Fruit fly (Drosophila melanogaster) whole organism, embryonic: Measurements from ENCODE around the gene CG6738.

Experiments
- Abd-B ChIP-seq: fragments of 200-800 bp; sonication (Bioruptor generic); optimal IDR thresholded peaks from 2 replicates; lab custom pipeline; 2018; ENCODE audit warnings: missing biosample characterization, mild to moderate bottlenecking, missing genetic modification characterization, moderate library complexity
- Atf-2 ChIP-seq: fragments of 200-800 bp; sonication (Bioruptor generic); optimal IDR thresholded peaks from 2 replicates; lab custom pipeline; 2016; ENCODE audit warnings: missing biosample characterization, missing genetic modification characterization
- B-H1 ChIP-seq: fragments of 200-800 bp; sonication (Bioruptor generic); IDR thresholded peaks from 3 replicates; pipeline ENCODE4 v1.3.6; 2022; ENCODE audit warnings: missing biosample characterization, missing genetic modification characterization
- Bdp1 ChIP-seq: fragments of 200-800 bp; sonication (Bioruptor generic); optimal IDR thresholded peaks from 3 replicates; lab custom pipeline; 2016; ENCODE audit warnings: missing biosample characterization, missing genetic modification characterization
- Bgb ChIP-seq: fragments of 200-800 bp; sonication (Bioruptor generic); IDR thresholded peaks from 2 replicates; pipeline ENCODE4 v1.3.6; 2022; ENCODE audit warnings: missing biosample characterization, missing genetic modification characterization; ENCODE audit not compliant: partially characterized antibody
- Bteb2 ChIP-seq: fragments of 200-800 bp; sonication (Bioruptor generic); optimal IDR thresholded peaks from 2 replicates; lab custom pipeline; 2016; ENCODE audit warnings: missing biosample characterization, missing genetic modification characterization
- CG10147 ChIP-seq: fragments of 200-800 bp; sonication (Bioruptor generic); optimal IDR thresholded peaks from 2 replicates; lab custom pipeline; 2019; ENCODE audit warnings: missing biosample characterization, mild to moderate bottlenecking, missing genetic modification characterization, moderate library complexity
- CG11723 ChIP-seq: fragments of 200-800 bp; sonication (Bioruptor generic); optimal IDR thresholded peaks from 2 replicates; lab custom pipeline; 2017; ENCODE audit warnings: missing biosample characterization, mild to moderate bottlenecking, missing genetic modification characterization
- CG12071 ChIP-seq: fragments of 200-800 bp; sonication (Bioruptor generic); optimal IDR thresholded peaks from 3 replicates; lab custom pipeline; 2018; ENCODE audit warnings: missing biosample characterization, mild to moderate bottlenecking, missing genetic modification characterization
- CG12219 ChIP-seq: fragments of 200-800 bp; sonication (Bioruptor generic); optimal IDR thresholded peaks from 3 replicates; lab custom pipeline; 2018; ENCODE audit warnings: missing biosample characterization, mild to moderate bottlenecking, missing genetic modification characterization
- CG14710 ChIP-seq: fragments of 200-800 bp; sonication (Bioruptor generic); optimal IDR thresholded peaks from 3 replicates; lab custom pipeline; 2019; ENCODE audit warnings: missing biosample characterization, mild to moderate bottlenecking, missing genetic modification characterization, moderate library complexity
- CG14965 ChIP-seq: fragments of 200-800 bp; sonication (Bioruptor generic); optimal IDR thresholded peaks from 2 replicates; lab custom pipeline; 2016; ENCODE audit warnings: missing biosample characterization, missing genetic modification characterization, borderline replicate concordance
- CG17568 ChIP-seq: fragments of 200-800 bp; sonication (Bioruptor generic); optimal IDR thresholded peaks from 2 replicates; lab custom pipeline; 2018; ENCODE audit warnings: missing biosample characterization, mild to moderate bottlenecking, missing genetic modification characterization, moderate library complexity
- CG17829 ChIP-seq: fragments of 200-800 bp; optimal IDR thresholded peaks from 2 replicates; lab custom pipeline; 2019; ENCODE audit warnings: missing biosample characterization, mild to moderate bottlenecking, missing genetic modification characterization, moderate library complexity
- CG18599 ChIP-seq: fragments of 200-800 bp; sonication (Bioruptor generic); optimal IDR thresholded peaks from 3 replicates; lab custom pipeline; 2017; ENCODE audit warnings: missing biosample characterization, missing genetic modification characterization, mild to moderate bottlenecking, moderate library complexity, missing genetic modification reagents
- CG2678 ChIP-seq: fragments of 200-800 bp; sonication (Bioruptor generic); optimal IDR thresholded peaks from 3 replicates; lab custom pipeline; 2019; ENCODE audit warnings: missing biosample characterization, mild to moderate bottlenecking, missing genetic modification characterization, moderate library complexity
- CG2875 ChIP-seq: fragments of 200-800 bp; sonication (Bioruptor generic); optimal IDR thresholded peaks from 2 replicates; lab custom pipeline; 2017; ENCODE audit warnings: missing biosample characterization, mild to moderate bottlenecking, missing genetic modification characterization, missing genetic modification reagents
- CG30403 ChIP-seq: fragments of 200-800 bp; sonication (Bioruptor generic); optimal IDR thresholded peaks from 3 replicates; lab custom pipeline; 2016; ENCODE audit warnings: missing biosample characterization, missing genetic modification characterization
- CG31388 ChIP-seq: fragments of 200-800 bp; sonication (Bioruptor generic); optimal IDR thresholded peaks from 2 replicates; lab custom pipeline; 2016; ENCODE audit warnings: missing biosample characterization, missing genetic modification characterization
- CG34376 ChIP-seq: fragments of 200-800 bp; sonication (Bioruptor generic); optimal IDR thresholded peaks from 2 replicates; lab custom pipeline; 2018; ENCODE audit warnings: missing biosample characterization, mild to moderate bottlenecking, missing genetic modification characterization
- CG3995 ChIP-seq: fragments of 200-800 bp; sonication (Bioruptor generic); optimal IDR thresholded peaks from 3 replicates; lab custom pipeline; 2016; ENCODE audit warnings: missing biosample characterization, missing genetic modification characterization
- CG4730 ChIP-seq: fragments of 200-800 bp; sonication (Bioruptor generic); IDR thresholded peaks from 2 replicates; pipeline ENCODE4 v1.3.6; 2022; ENCODE audit warnings: missing biosample characterization, missing genetic modification characterization
- CG5953 ChIP-seq: fragments of 200-800 bp; sonication (Bioruptor generic); IDR thresholded peaks from 2 replicates; pipeline ENCODE4 v1.3.6; 2022; ENCODE audit warnings: missing biosample characterization, missing genetic modification characterization
- CG6175 ChIP-seq: fragments of 200-800 bp; sonication (Bioruptor generic); IDR thresholded peaks from 3 replicates; pipeline ENCODE4 v1.3.6; 2022; ENCODE audit warnings: missing biosample characterization, missing genetic modification characterization
- CG9727 ChIP-seq: fragments of 200-800 bp; sonication (Bioruptor generic); optimal IDR thresholded peaks from 3 replicates; lab custom pipeline; 2017; ENCODE audit warnings: missing biosample characterization, mild to moderate bottlenecking, missing genetic modification characterization
- Dfd ChIP-seq, 2 experiments: fragments of >200 bp; optimal IDR thresholded peaks; 2 replicates each; lab custom pipeline; 2017; ENCODE audit warnings: missing biosample characterization in 2 of 2, missing genetic modification characterization in 2 of 2
- Fer2 ChIP-seq: fragments of 200-800 bp; sonication (Bioruptor generic); optimal IDR thresholded peaks from 2 replicates; lab custom pipeline; 2018; ENCODE audit warnings: missing biosample characterization, mild to moderate bottlenecking, missing genetic modification characterization, moderate library complexity
- Gug ChIP-seq: fragments of 200-800 bp; sonication (Bioruptor generic); IDR thresholded peaks from 4 replicates; pipeline ENCODE4 v1.3.6; 2022; ENCODE audit warnings: missing biosample characterization, missing genetic modification characterization
- Hr51 ChIP-seq, 2 experiments: fragments of 200-800 bp; sonication (Bioruptor generic); optimal IDR thresholded peaks; 2 replicates in 1 of 2; 3 replicates in 1 of 2; lab custom pipeline; 2016 to 2018; ENCODE audit warnings: missing biosample characterization in 2 of 2, missing genetic modification characterization in 2 of 2, mild to moderate bottlenecking in 1 of 2, moderate library complexity in 1 of 2
- Jarid2 ChIP-seq: fragments of 200-800 bp; sonication (Bioruptor generic); optimal IDR thresholded peaks from 3 replicates; lab custom pipeline; 2017; ENCODE audit warnings: mild to moderate bottlenecking, missing biosample characterization, missing genetic modification reagents, missing genetic modification characterization
- Lpt ChIP-seq: fragments of >200 bp; optimal IDR thresholded peaks from 2 replicates; lab custom pipeline; 2018; ENCODE audit warnings: missing biosample characterization, missing genetic modification characterization
- MBD-R2 ChIP-seq: fragments of 200-800 bp; sonication (Bioruptor generic); IDR thresholded peaks from 2 replicates; pipeline ENCODE4 v1.3.6; 2022; ENCODE audit warnings: missing biosample characterization, missing genetic modification characterization
- Mrtf ChIP-seq: fragments of 200-800 bp; sonication (Bioruptor generic); IDR thresholded peaks from 3 replicates; pipeline ENCODE4 v1.3.6; 2022; ENCODE audit warnings: missing biosample characterization, missing genetic modification characterization
- Opbp ChIP-seq: fragments of 200-800 bp; sonication (Bioruptor generic); IDR thresholded peaks from 3 replicates; pipeline ENCODE4 v1.3.6; 2022; ENCODE audit warnings: missing biosample characterization, missing genetic modification characterization; ENCODE audit not compliant: partially characterized antibody
- Taf1 ChIP-seq: fragments of 200-800 bp; sonication (Bioruptor generic); IDR thresholded peaks from 2 replicates; pipeline ENCODE4 v1.3.6; 2022; ENCODE audit warnings: missing biosample characterization, missing genetic modification characterization
- Vsx1 ChIP-seq: fragments of 200-800 bp; sonication (Bioruptor generic); optimal IDR thresholded peaks from 2 replicates; lab custom pipeline; 2017; ENCODE audit warnings: missing biosample characterization, mild to moderate bottlenecking, missing genetic modification characterization, missing genetic modification reagents
- abd-A ChIP-seq: fragments of 200-800 bp; sonication (Bioruptor generic); optimal IDR thresholded peaks from 3 replicates; lab custom pipeline; 2019; ENCODE audit warnings: missing biosample characterization, mild to moderate bottlenecking, missing genetic modification characterization, moderate library complexity
- ash1 ChIP-seq: fragments of 200-800 bp; sonication (Bioruptor generic); optimal IDR thresholded peaks from 2 replicates; lab custom pipeline; 2018; ENCODE audit warnings: missing biosample characterization, mild to moderate bottlenecking, missing genetic modification characterization
- corto ChIP-seq: fragments of 200-800 bp; sonication (Bioruptor generic); optimal IDR thresholded peaks from 2 replicates; lab custom pipeline; 2016; ENCODE audit warnings: missing biosample characterization, mild to moderate bottlenecking, missing genetic modification characterization, moderate library complexity
- crp ChIP-seq, 2 experiments: fragments of 200-800 bp; sonication (Bioruptor generic); optimal IDR thresholded peaks; 2 replicates in 1 of 2; 3 replicates in 1 of 2; lab custom pipeline; 2017; ENCODE audit warnings: missing biosample characterization in 2 of 2, missing genetic modification characterization in 2 of 2, mild to moderate bottlenecking in 1 of 2, moderate library complexity in 1 of 2
- cwo ChIP-seq: fragments of 200-800 bp; sonication (Bioruptor generic); optimal IDR thresholded peaks from 3 replicates; lab custom pipeline; 2017; ENCODE audit warnings: missing biosample characterization, missing genetic modification characterization, mild to moderate bottlenecking, moderate library complexity, missing genetic modification reagents
- dpn ChIP-seq, 2 experiments: fragments of 200-800 bp; sonication (Bioruptor generic); optimal IDR thresholded peaks; 3 replicates each; lab custom pipeline; 2016; ENCODE audit warnings: missing biosample characterization in 2 of 2, missing genetic modification characterization in 2 of 2
- fd64A ChIP-seq: fragments of 200-800 bp; sonication (Bioruptor generic); optimal IDR thresholded peaks from 3 replicates; lab custom pipeline; 2018; ENCODE audit warnings: missing biosample characterization, mild to moderate bottlenecking, missing genetic modification characterization
- gcm ChIP-seq: fragments of 200-800 bp; sonication (Bioruptor generic); optimal IDR thresholded peaks from 2 replicates; lab custom pipeline; 2019; ENCODE audit warnings: missing biosample characterization, mild to moderate bottlenecking, missing genetic modification characterization, moderate library complexity
- lilli ChIP-seq: fragments of 200-800 bp; sonication (Bioruptor generic); optimal IDR thresholded peaks from 3 replicates; lab custom pipeline; 2016; ENCODE audit warnings: missing biosample characterization, missing genetic modification characterization
- luna ChIP-seq: fragments of 200-800 bp; sonication (Bioruptor generic); optimal IDR thresholded peaks from 2 replicates; lab custom pipeline; 2016; ENCODE audit warnings: missing biosample characterization, missing genetic modification characterization
- maf-S ChIP-seq: fragments of 200-800 bp; sonication (Bioruptor generic); optimal IDR thresholded peaks from 2 replicates; lab custom pipeline; 2016; ENCODE audit warnings: missing biosample characterization, missing genetic modification characterization
- mam ChIP-seq: fragments of 200-800 bp; sonication (Bioruptor generic); optimal IDR thresholded peaks from 3 replicates; lab custom pipeline; 2016; ENCODE audit warnings: missing biosample characterization, missing genetic modification characterization
- pros ChIP-seq: fragments of 200-800 bp; sonication (Bioruptor generic); optimal IDR thresholded peaks from 3 replicates; lab custom pipeline; 2019; ENCODE audit warnings: missing biosample characterization, mild to moderate bottlenecking, missing genetic modification characterization, moderate library complexity
- ttk ChIP-seq: fragments of 200-800 bp; sonication (Bioruptor generic); IDR thresholded peaks from 2 replicates; pipeline ENCODE4 v2.1.2; 2022; ENCODE audit warnings: missing biosample characterization, missing genetic modification characterization
- twi ChIP-seq: fragments of 200-800 bp; optimal IDR thresholded peaks from 2 replicates; lab custom pipeline; 2019; ENCODE audit warnings: missing biosample characterization, mild to moderate bottlenecking, missing genetic modification characterization, moderate library complexity

The CG6738 gene

dm6 chr3R:23110724-23111123, 11.4 kb downstream of the CG6738 start (continued):
- no peak for TF ChIP-seq Opbp (GFP tag; lab: Robert Waterston, UW)
- no peak for TF ChIP-seq Bteb2 (GFP tag; lab: Kevin White, UChicago)
- TF ChIP-seq dpn (GFP tag; optimal IDR thresholded peaks at IDR 0.05; lab: Kevin White, UChicago) = no peak
- TF ChIP-seq twi (tag; lab: Kevin White, UChicago) = no peak
- TF ChIP-seq Vsx1 (GFP tag; lab: Kevin White, UChicago) = no peak
- TF ChIP-seq maf-S = no peak
- no peak for TF ChIP-seq CG3995 (GFP tag; lab: Kevin White, UChicago)
- TF ChIP-seq Fer2 (tag; lab: Kevin White, UChicago) = no peak
- no peak for TF ChIP-seq crp (GFP tag; optimal IDR thresholded peaks at IDR 0.05; lab: Kevin White, UChicago)
- TF ChIP-seq ash1 (GFP tag; lab: Kevin White, UChicago) = no peak
- TF ChIP-seq CG6175 = no peak
- no peak for TF ChIP-seq gcm (GFP tag; lab: Kevin White, UChicago)
- no peak for TF ChIP-seq CG2875 (GFP tag; lab: Kevin White, UChicago)
- TF ChIP-seq CG17568 = no peak
- no peak for TF ChIP-seq Dfd (GFP tag; optimal IDR thresholded peaks at IDR 0.05; lab: Kevin White, UChicago)
- no peak for TF ChIP-seq CG12071
- no peak for TF ChIP-seq fd64A
- peak; percentile 66 for TF ChIP-seq CG10147 (GFP tag; lab: Kevin White, UChicago)
- no peak for TF ChIP-seq CG12219 (GFP tag; lab: Kevin White, UChicago)
- peak; percentile 8 for TF ChIP-seq cwo (GFP tag; lab: Kevin White, UChicago)
- no peak for TF ChIP-seq CG14965 (GFP tag; lab: Kevin White, UChicago)
- TF ChIP-seq CG18599 (GFP tag; lab: Kevin White, UChicago) = peak; percentile 68
- TF ChIP-seq mam (GFP tag; lab: Kevin White, UChicago) = peak; percentile 34
- TF ChIP-seq Bdp1 = no peak
- no peak for TF ChIP-seq B-H1 (GFP tag; lab: Robert Waterston, UW)
- no peak for TF ChIP-seq Jarid2 (GFP tag; lab: Kevin White, UChicago)
- no peak for TF ChIP-seq Lpt
- no peak for TF ChIP-seq lilli (GFP tag; lab: Kevin White, UChicago)
- no peak for TF ChIP-seq abd-A
- no peak for TF ChIP-seq CG31388 (GFP tag; lab: Kevin White, UChicago)
- TF ChIP-seq luna = no peak
- TF ChIP-seq Taf1 = no peak
- TF ChIP-seq CG30403 (GFP tag; lab: Kevin White, UChicago) = peak; percentile 8
- no peak for TF ChIP-seq corto
- no peak for TF ChIP-seq CG4730 (GFP tag; lab: Robert Waterston, UW)
- TF ChIP-seq CG9727 (GFP tag; lab: Kevin White, UChicago) = peak; percentile 4
- no peak for TF ChIP-seq pros (GFP tag; lab: Kevin White, UChicago)
- no peak for TF ChIP-seq CG17829 (tag; lab: Kevin White, UChicago)
- TF ChIP-seq CG14710 (tag; lab: Kevin White, UChicago) = no peak
- no peak for TF ChIP-seq MBD-R2
- TF ChIP-seq CG11723 (GFP tag; lab: Kevin White, UChicago) = no peak
- TF ChIP-seq Atf-2 = no peak
- peak in 1 of 2 experiments; percentile 18 for TF ChIP-seq Hr51 (GFP tag; optimal IDR thresholded peaks at IDR 0.05; lab: Kevin White, UChicago)
- TF ChIP-seq Bgb (GFP tag; lab: Robert Waterston, UW) = no peak
- no peak for TF ChIP-seq CG5953 (GFP tag; lab: Robert Waterston, UW)
- no peak for TF ChIP-seq ttk (GFP tag; lab: Robert Waterston, UW)
- TF ChIP-seq CG2678 (tag; lab: Kevin White, UChicago) = peak; percentile 56
- peak; percentile 10 for TF ChIP-seq Abd-B (GFP tag; lab: Kevin White, UChicago)
- TF ChIP-seq Gug = no peak
- no peak for TF ChIP-seq CG34376 (GFP tag; lab: Kevin White, UChicago)
- TF ChIP-seq Mrtf (GFP tag; lab: Robert Waterston, UW) = no peak
